Fruit fly (Drosophila melanogaster) whole organism, embryonic: Measurements from ENCODE around the gene CG14440.

ENCODE experiments used
- Adf1 ChIP-seq: fragments of 200-800 bp; sonication (Bioruptor generic); IDR thresholded peaks from 2 replicates; pipeline ENCODE4 v1.3.6; 2022; ENCODE audit warnings: missing biosample characterization, missing genetic modification characterization
- Bgb ChIP-seq: fragments of 200-800 bp; sonication (Bioruptor generic); IDR thresholded peaks from 2 replicates; pipeline ENCODE4 v1.3.6; 2022; ENCODE audit warnings: missing biosample characterization, missing genetic modification characterization; ENCODE audit not compliant: partially characterized antibody
- CG11723 ChIP-seq: fragments of 200-800 bp; sonication (Bioruptor generic); optimal IDR thresholded peaks from 2 replicates; lab custom pipeline; 2017; ENCODE audit warnings: missing biosample characterization, mild to moderate bottlenecking, missing genetic modification characterization
- CG15011 ChIP-seq: fragments of 200-800 bp; sonication (Bioruptor generic); optimal IDR thresholded peaks from 3 replicates; lab custom pipeline; 2018; ENCODE audit warnings: missing biosample characterization, mild to moderate bottlenecking, missing genetic modification characterization
- CG1603 ChIP-seq: fragments of 200-800 bp; sonication (Bioruptor generic); optimal IDR thresholded peaks from 2 replicates; lab custom pipeline; 2019; ENCODE audit warnings: missing biosample characterization, mild to moderate bottlenecking, missing genetic modification characterization, moderate library complexity
- CG16779 ChIP-seq: fragments of 200-800 bp; sonication (Bioruptor generic); IDR thresholded peaks from 2 replicates; pipeline ENCODE4 v1.3.6; 2022; ENCODE audit warnings: missing biosample characterization, missing genetic modification characterization
- CG4328 ChIP-seq: fragments of 200-800 bp; sonication (Bioruptor generic); optimal IDR thresholded peaks from 3 replicates; lab custom pipeline; 2017; ENCODE audit warnings: missing biosample characterization, missing genetic modification reagents, missing genetic modification characterization
- CG5245 ChIP-seq: fragments of 200-800 bp; sonication (Bioruptor generic); optimal IDR thresholded peaks from 3 replicates; lab custom pipeline; 2016; ENCODE audit warnings: missing biosample characterization, missing genetic modification characterization
- CG6791 ChIP-seq: fragments of 200-800 bp; sonication (Bioruptor generic); IDR thresholded peaks from 3 replicates; pipeline ENCODE4 v1.3.6; 2022; ENCODE audit warnings: missing biosample characterization, missing genetic modification characterization; ENCODE audit not compliant: partially characterized antibody
- CG8359 ChIP-seq: fragments of 200-800 bp; sonication (Bioruptor generic); optimal IDR thresholded peaks from 2 replicates; lab custom pipeline; 2017; ENCODE audit warnings: missing biosample characterization, mild to moderate bottlenecking, missing genetic modification characterization, borderline replicate concordance
- CG9609 ChIP-seq: fragments of 200-800 bp; sonication (Bioruptor generic); optimal IDR thresholded peaks from 3 replicates; lab custom pipeline; 2016; ENCODE audit warnings: missing biosample characterization, missing genetic modification characterization
- CG9932 ChIP-seq: fragments of 200-800 bp; sonication (Bioruptor generic); IDR thresholded peaks from 2 replicates; pipeline ENCODE4 v1.3.6; 2022; ENCODE audit warnings: missing biosample characterization, missing genetic modification characterization
- CkIIα-i1 ChIP-seq: fragments of 200-800 bp; sonication (Bioruptor generic); IDR thresholded peaks from 2 replicates; pipeline ENCODE4 v1.3.6; 2022; ENCODE audit warnings: missing biosample characterization, missing genetic modification characterization
- D19B ChIP-seq: fragments of 200-800 bp; sonication (Bioruptor generic); optimal IDR thresholded peaks from 2 replicates; lab custom pipeline; 2017; ENCODE audit warnings: missing biosample characterization, mild to moderate bottlenecking, missing genetic modification characterization
- Dref ChIP-seq: fragments of 200-800 bp; sonication (Bioruptor generic); IDR thresholded peaks from 2 replicates; pipeline ENCODE4 v1.3.6; 2022; ENCODE audit warnings: missing biosample characterization, missing genetic modification characterization
- Eip74EF ChIP-seq, 2 experiments: fragments of 200-800 bp in 1 of 2; fragments of >200 bp in 1 of 2; sonication (Bioruptor generic) in 1 of 2; optimal IDR thresholded peaks; 2 replicates each; lab custom pipeline; 2017 to 2019; ENCODE audit warnings: missing biosample characterization in 2 of 2, missing genetic modification characterization in 2 of 2, mild to moderate bottlenecking in 1 of 2, moderate library complexity in 1 of 2
- Elba2 ChIP-seq: fragments of 200-800 bp; sonication (Bioruptor generic); optimal IDR thresholded peaks from 3 replicates; lab custom pipeline; 2016; ENCODE audit warnings: missing biosample characterization, missing genetic modification characterization
- H15 ChIP-seq: fragments of 200-800 bp; sonication (Bioruptor generic); IDR thresholded peaks from 3 replicates; pipeline ENCODE4 v1.3.6; 2022; ENCODE audit warnings: missing biosample characterization, missing genetic modification characterization
- H2.0 ChIP-seq: fragments of 200-800 bp; sonication (Bioruptor generic); IDR thresholded peaks from 2 replicates; pipeline ENCODE4 v1.3.6; 2022; ENCODE audit warnings: missing biosample characterization, missing genetic modification characterization
- Hr51 ChIP-seq, 2 experiments: fragments of 200-800 bp; sonication (Bioruptor generic); optimal IDR thresholded peaks; 2 replicates in 1 of 2; 3 replicates in 1 of 2; lab custom pipeline; 2016 to 2018; ENCODE audit warnings: missing biosample characterization in 2 of 2, missing genetic modification characterization in 2 of 2, mild to moderate bottlenecking in 1 of 2, moderate library complexity in 1 of 2
- Lhr ChIP-seq: fragments of 200-800 bp; sonication (Bioruptor generic); optimal IDR thresholded peaks from 3 replicates; lab custom pipeline; 2017; ENCODE audit warnings: mild to moderate bottlenecking, missing biosample characterization, missing genetic modification reagents, missing genetic modification characterization
- MBD-R2 ChIP-seq: fragments of 200-800 bp; sonication (Bioruptor generic); IDR thresholded peaks from 2 replicates; pipeline ENCODE4 v1.3.6; 2022; ENCODE audit warnings: missing biosample characterization, missing genetic modification characterization
- NC2α ChIP-seq: fragments of 200-800 bp; sonication (Bioruptor generic); optimal IDR thresholded peaks from 2 replicates; lab custom pipeline; 2016; ENCODE audit warnings: missing biosample characterization, missing genetic modification characterization
- Sox100B ChIP-seq: fragments of 200-800 bp; sonication (Bioruptor generic); optimal IDR thresholded peaks from 3 replicates; lab custom pipeline; 2018; ENCODE audit warnings: missing biosample characterization, mild to moderate bottlenecking, missing genetic modification characterization
- Sox102F ChIP-seq: fragments of 200-800 bp; sonication (Bioruptor generic); optimal IDR thresholded peaks from 2 replicates; lab custom pipeline; 2018; ENCODE audit warnings: missing biosample characterization, mild to moderate bottlenecking, missing genetic modification characterization, moderate library complexity
- Spps ChIP-seq: fragments of 200-800 bp; sonication (Bioruptor generic); optimal IDR thresholded peaks from 2 replicates; lab custom pipeline; 2018; ENCODE audit warnings: missing biosample characterization, mild to moderate bottlenecking, missing genetic modification characterization
- Sry-δ ChIP-seq: fragments of 200-800 bp; sonication (Bioruptor generic); optimal IDR thresholded peaks from 2 replicates; lab custom pipeline; 2016; ENCODE audit warnings: missing biosample characterization, missing genetic modification characterization
- ab ChIP-seq: fragments of 200-800 bp; sonication (Bioruptor generic); optimal IDR thresholded peaks from 2 replicates; lab custom pipeline; 2016; ENCODE audit warnings: missing biosample characterization, missing genetic modification characterization
- bsh ChIP-seq, 2 experiments: fragments of 200-800 bp; sonication (Bioruptor generic); optimal IDR thresholded peaks; 2 replicates each; lab custom pipeline; 2017 to 2018; ENCODE audit warnings: mild to moderate bottlenecking in 2 of 2, missing biosample characterization in 2 of 2, missing genetic modification characterization in 2 of 2, moderate library complexity in 1 of 2
- crc ChIP-seq: fragments of 200-800 bp; sonication (Bioruptor generic); optimal IDR thresholded peaks from 2 replicates; lab custom pipeline; 2016; ENCODE audit warnings: missing biosample characterization, missing genetic modification characterization
- danr ChIP-seq: fragments of 200-800 bp; sonication (Bioruptor generic); IDR thresholded peaks from 2 replicates; pipeline ENCODE4 v1.3.6; 2022; ENCODE audit warnings: missing biosample characterization, missing genetic modification characterization
- fd102C ChIP-seq: fragments of 200-800 bp; sonication (Bioruptor generic); optimal IDR thresholded peaks from 2 replicates; lab custom pipeline; 2018; ENCODE audit warnings: missing biosample characterization, mild to moderate bottlenecking, missing genetic modification characterization, moderate library complexity
- fd64A ChIP-seq: fragments of 200-800 bp; sonication (Bioruptor generic); optimal IDR thresholded peaks from 3 replicates; lab custom pipeline; 2018; ENCODE audit warnings: missing biosample characterization, mild to moderate bottlenecking, missing genetic modification characterization
- fu2 ChIP-seq: fragments of 200-800 bp; sonication (Bioruptor generic); optimal IDR thresholded peaks from 2 replicates; lab custom pipeline; 2016; ENCODE audit warnings: missing biosample characterization, missing genetic modification characterization
- gcm ChIP-seq: fragments of 200-800 bp; sonication (Bioruptor generic); optimal IDR thresholded peaks from 2 replicates; lab custom pipeline; 2019; ENCODE audit warnings: missing biosample characterization, mild to moderate bottlenecking, missing genetic modification characterization, moderate library complexity
- ham ChIP-seq: fragments of 200-800 bp; sonication (Bioruptor generic); IDR thresholded peaks from 2 replicates; pipeline ENCODE4 v1.3.6; 2022; ENCODE audit warnings: missing biosample characterization, missing genetic modification characterization
- kni ChIP-seq: fragments of 200-800 bp; sonication (Bioruptor generic); optimal IDR thresholded peaks from 3 replicates; lab custom pipeline; 2017; ENCODE audit warnings: mild to moderate bottlenecking, missing biosample characterization, missing genetic modification reagents, missing genetic modification characterization
- lbe ChIP-seq: fragments of 200-800 bp; sonication (Bioruptor generic); optimal IDR thresholded peaks from 2 replicates; lab custom pipeline; 2016; ENCODE audit warnings: missing biosample characterization, mild to moderate bottlenecking, missing genetic modification characterization
- lilli ChIP-seq: fragments of 200-800 bp; sonication (Bioruptor generic); optimal IDR thresholded peaks from 3 replicates; lab custom pipeline; 2016; ENCODE audit warnings: missing biosample characterization, missing genetic modification characterization
- luna ChIP-seq: fragments of 200-800 bp; sonication (Bioruptor generic); optimal IDR thresholded peaks from 2 replicates; lab custom pipeline; 2016; ENCODE audit warnings: missing biosample characterization, missing genetic modification characterization
- maf-S ChIP-seq: fragments of 200-800 bp; sonication (Bioruptor generic); optimal IDR thresholded peaks from 2 replicates; lab custom pipeline; 2016; ENCODE audit warnings: missing biosample characterization, missing genetic modification characterization
- nerfin-2 ChIP-seq: fragments of 200-800 bp; sonication (Bioruptor generic); IDR thresholded peaks from 2 replicates; pipeline ENCODE4 v1.3.6; 2022; ENCODE audit warnings: missing biosample characterization, missing genetic modification characterization; ENCODE audit not compliant: partially characterized antibody
- prd ChIP-seq, 3 experiments: fragments of >200 bp in 2 of 3; fragments of 200-800 bp in 1 of 3; sonication (Bioruptor generic) in 1 of 3; optimal IDR thresholded peaks in 2 of 3; IDR thresholded peaks in 1 of 3; 2 replicates in 2 of 3; 3 replicates in 1 of 3; pipeline versions ENCODE4 v1.3.6 to Lab custom; 2017 to 2022; ENCODE audit warnings: missing biosample characterization in 1 of 3, missing genetic modification characterization in 1 of 3
- row ChIP-seq: fragments of 200-800 bp; sonication (Bioruptor generic); IDR thresholded peaks from 3 replicates; pipeline ENCODE4 v1.3.6; 2022; ENCODE audit warnings: missing biosample characterization, missing genetic modification characterization
- salm ChIP-seq: fragments of 200-800 bp; sonication (Bioruptor generic); optimal IDR thresholded peaks from 2 replicates; lab custom pipeline; 2018; ENCODE audit warnings: missing biosample characterization, mild to moderate bottlenecking, missing genetic modification characterization
- slp2 ChIP-seq: fragments of 200-800 bp; sonication (Bioruptor generic); optimal IDR thresholded peaks from 2 replicates; lab custom pipeline; 2016; ENCODE audit warnings: missing biosample characterization, missing genetic modification characterization
- sr ChIP-seq: fragments of 200-800 bp; sonication (Bioruptor generic); IDR thresholded peaks from 3 replicates; pipeline ENCODE4 v1.3.6; 2022; ENCODE audit warnings: missing biosample characterization, missing genetic modification characterization
- tna ChIP-seq: fragments of 200-800 bp; sonication (Bioruptor generic); IDR thresholded peaks from 2 replicates; pipeline ENCODE4 v1.3.6; 2022; ENCODE audit warnings: missing biosample characterization, missing genetic modification characterization; ENCODE audit not compliant: partially characterized antibody

Gene CG14440

DNA sequence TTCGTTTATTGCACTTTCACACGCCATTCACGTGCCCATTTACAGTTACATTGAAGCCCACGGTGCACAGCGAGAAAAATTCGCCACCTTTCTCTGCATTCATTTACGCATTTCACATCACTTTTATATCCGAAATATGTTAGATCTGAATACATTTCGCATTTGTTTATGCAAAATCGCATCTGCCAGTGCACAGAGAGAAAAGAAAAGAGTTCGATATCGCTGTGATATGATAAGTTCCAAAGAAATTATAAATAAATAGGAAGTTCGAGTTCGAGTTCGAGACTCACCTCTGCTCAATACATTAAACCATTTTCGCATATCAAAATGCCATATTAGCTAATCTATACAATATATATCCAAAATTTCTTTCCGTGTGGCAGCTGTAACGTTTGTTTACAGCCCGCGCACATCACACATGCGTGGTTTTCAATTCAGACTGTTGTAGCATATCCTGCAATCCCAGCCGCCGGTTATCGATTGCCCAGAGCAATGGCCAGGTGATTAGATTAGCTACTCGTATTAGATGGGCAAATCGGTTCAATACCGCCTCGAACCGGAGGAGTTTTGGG, 42.3 kb downstream of the CG14440 start (continued):
- TF ChIP-seq Sry-δ (GFP tag; lab: Kevin White, UChicago) (peak; percentile 34), CG1603 (peak; percentile 76), Dref (GFP tag; lab: Robert Waterston, UW) (0 out of 2 replicates have a peak, but pooled peaks have one; percentile 18), tna (no peak), Hr51 (GFP tag; optimal IDR thresholded peaks at IDR 0.05; lab: Kevin White, UChicago) (peak; percentile 70 to 89), H2.0 (GFP tag; lab: Robert Waterston, UW) (peak; percentile 71), crc (peak; percentile 78), CG16779 (GFP tag; lab: Robert Waterston, UW) (no peak), Sox100B (GFP tag; lab: Kevin White, UChicago) (peak; percentile 89), CG9932 (peak; percentile 76), danr (peak; percentile 72), slp2 (GFP tag; lab: Kevin White, UChicago) (peak; percentile 85), lilli (GFP tag; lab: Kevin White, UChicago) (peak; percentile 92), Adf1 (GFP tag; lab: Robert Waterston, UW) (peak; percentile 40), CG9609 (GFP tag; lab: Kevin White, UChicago) (peak; percentile 83), H15 (peak; percentile 65; the same call in 2 of the 3 replicates), maf-S (GFP tag; lab: Kevin White, UChicago) (peak; percentile 75), CG8359 (peak; percentile 30), Bgb (GFP tag; lab: Robert Waterston, UW) (no peak), CG11723 (GFP tag; lab: Kevin White, UChicago) (peak; percentile 69), gcm (peak; percentile 77), Eip74EF (GFP tag; optimal IDR thresholded peaks at IDR 0.05; lab: Kevin White, UChicago) (peak in 1 of 2 experiments; percentile 86), ab (peak; percentile 20), CG6791 (GFP tag; lab: Robert Waterston, UW) (no peak), NC2α (peak; percentile 34), bsh (GFP tag; optimal IDR thresholded peaks at IDR 0.05; lab: Kevin White, UChicago) (peak; percentile 73 to 75), nerfin-2 (GFP tag; lab: Robert Waterston, UW) (no peak), CkIIα-i1 (GFP tag; lab: Robert Waterston, UW) (no peak), sr (GFP tag; lab: Robert Waterston, UW) (no peak), Spps (tag; lab: Kevin White, UChicago) (no peak), fd64A (GFP tag; lab: Kevin White, UChicago) (peak; percentile 18), lbe (GFP tag; lab: Kevin White, UChicago) (peak; percentile 76), fd102C (peak; percentile 17), kni (GFP tag; lab: Kevin White, UChicago) (peak; percentile 39), luna (GFP tag; lab: Kevin White, UChicago) (peak; percentile 39), Elba2 (GFP tag; lab: Kevin White, UChicago) (no peak), CG4328 (peak; percentile 69), D19B (peak; percentile 77), row (GFP tag; lab: Robert Waterston, UW) (peak; percentile 87), prd (optimal IDR thresholded peaks at IDR 0.05; lab: Kevin White, UChicago) (no peak), prd (GFP tag; IDR thresholded peaks at IDR 0.05; lab: Robert Waterston, UW) (peak; percentile 87), MBD-R2 (GFP tag; lab: Robert Waterston, UW) (peak; percentile 34; the same call in 1 of the 2 replicates), CG15011 (GFP tag; lab: Kevin White, UChicago) (peak; percentile 80), fu2 (GFP tag; lab: Kevin White, UChicago) (peak; percentile 79), ham (GFP tag; lab: Robert Waterston, UW) (0 out of 2 replicates have a peak, but pooled peaks have one; percentile 20), salm (peak; percentile 33), Sox102F (peak; percentile 84), Lhr (GFP tag; lab: Kevin White, UChicago) (peak; percentile 40), CG5245 (GFP tag; lab: Kevin White, UChicago) (peak; percentile 68)
